Fruit fly (Drosophila melanogaster) whole organism, prepupa: ENCODE data around the gene Sec23.

ENCODE experiments used
- Blimp-1 ChIP-seq: fragments of 200-800 bp; sonication (Bioruptor generic); optimal IDR thresholded peaks from 3 replicates; lab custom pipeline; 2017; ENCODE audit warnings: missing biosample characterization, missing genetic modification characterization, mild to moderate bottlenecking, moderate library complexity, missing genetic modification reagents
- CG10631 ChIP-seq: fragments of 200-800 bp; sonication (Bioruptor generic); optimal IDR thresholded peaks from 2 replicates; lab custom pipeline; 2016; ENCODE audit warnings: missing biosample characterization, missing genetic modification characterization
- CG10669 ChIP-seq: fragments of 200-800 bp; sonication (Bioruptor generic); optimal IDR thresholded peaks from 3 replicates; lab custom pipeline; 2018; ENCODE audit warnings: missing biosample characterization, mild to moderate bottlenecking, missing genetic modification characterization, moderate library complexity
- CG11294 ChIP-seq: fragments of 200-800 bp; sonication (Bioruptor generic); IDR thresholded peaks from 2 replicates; pipeline ENCODE4 v1.3.6; 2022; ENCODE audit warnings: missing biosample characterization, missing genetic modification characterization
- CG11902 ChIP-seq: fragments of 200-800 bp; sonication (Bioruptor generic); optimal IDR thresholded peaks from 3 replicates; lab custom pipeline; 2016; ENCODE audit warnings: missing biosample characterization, missing genetic modification characterization
- CG15336 ChIP-seq: fragments of 200-800 bp; sonication (Bioruptor generic); IDR thresholded peaks from 2 replicates; pipeline ENCODE4 v1.3.6; 2022; ENCODE audit warnings: missing biosample characterization, missing genetic modification characterization
- CG1621 ChIP-seq: fragments of 200-800 bp; sonication (Bioruptor generic); optimal IDR thresholded peaks from 3 replicates; lab custom pipeline; 2018; ENCODE audit warnings: missing biosample characterization, mild to moderate bottlenecking, missing genetic modification characterization
- CG16779 ChIP-seq: fragments of 200-800 bp; sonication (Bioruptor generic); optimal IDR thresholded peaks from 3 replicates; lab custom pipeline; 2017; ENCODE audit warnings: missing biosample characterization, mild to moderate bottlenecking, missing genetic modification characterization
- CG3032 ChIP-seq: fragments of 200-800 bp; optimal IDR thresholded peaks from 2 replicates; lab custom pipeline; 2019; ENCODE audit warnings: missing biosample characterization, mild to moderate bottlenecking, missing genetic modification characterization, moderate library complexity
- CG3919 ChIP-seq: fragments of 200-800 bp; sonication (Bioruptor generic); optimal IDR thresholded peaks from 3 replicates; lab custom pipeline; 2016; ENCODE audit warnings: missing biosample characterization, missing genetic modification characterization
- CG4318 ChIP-seq: fragments of 200-800 bp; sonication (Bioruptor generic); optimal IDR thresholded peaks from 3 replicates; lab custom pipeline; 2017; ENCODE audit warnings: missing biosample characterization, mild to moderate bottlenecking, missing genetic modification characterization
- CG6163 ChIP-seq: fragments of 200-800 bp; sonication (Bioruptor generic); IDR thresholded peaks from 3 replicates; pipeline ENCODE4 v1.3.6; 2022; ENCODE audit warnings: missing biosample characterization, missing genetic modification characterization
- CG6276 ChIP-seq: fragments of 200-800 bp; sonication (Bioruptor generic); optimal IDR thresholded peaks from 2 replicates; lab custom pipeline; 2017; ENCODE audit warnings: missing biosample characterization, mild to moderate bottlenecking, missing genetic modification characterization
- CG6808 ChIP-seq: fragments of 200-800 bp; sonication (Bioruptor generic); optimal IDR thresholded peaks from 3 replicates; lab custom pipeline; 2017; ENCODE audit warnings: missing biosample characterization, missing genetic modification characterization, mild to moderate bottlenecking, moderate library complexity, missing genetic modification reagents
- CG7368 ChIP-seq: fragments of 200-800 bp; sonication (Bioruptor generic); optimal IDR thresholded peaks from 3 replicates; lab custom pipeline; 2016; ENCODE audit warnings: missing biosample characterization, missing genetic modification characterization
- CG8119 ChIP-seq: fragments of 200-800 bp; sonication (Bioruptor generic); IDR thresholded peaks from 3 replicates; pipeline ENCODE4 v1.3.6; 2022; ENCODE audit warnings: missing biosample characterization, missing genetic modification characterization
- CG8319 ChIP-seq: fragments of 200-800 bp; sonication (Bioruptor generic); optimal IDR thresholded peaks from 3 replicates; lab custom pipeline; 2016; ENCODE audit warnings: missing biosample characterization, missing genetic modification characterization
- CG8632 ChIP-seq: fragments of 200-800 bp; sonication (Bioruptor generic); optimal IDR thresholded peaks from 3 replicates; lab custom pipeline; 2016; ENCODE audit warnings: missing biosample characterization, missing genetic modification characterization
- CG9139 ChIP-seq: fragments of 200-800 bp; sonication (Bioruptor generic); optimal IDR thresholded peaks from 3 replicates; lab custom pipeline; 2017; ENCODE audit warnings: missing biosample characterization, mild to moderate bottlenecking, missing genetic modification characterization
- Eip75B ChIP-seq: fragments of 200-800 bp; sonication (Bioruptor generic); optimal IDR thresholded peaks from 3 replicates; lab custom pipeline; 2016; ENCODE audit warnings: missing biosample characterization, missing genetic modification characterization
- Eip78C ChIP-seq: fragments of 200-800 bp; sonication (Bioruptor generic); peaks from one replicate; lab custom pipeline; 2016; ENCODE audit warnings: missing biosample characterization, missing genetic modification characterization
- Eip93F ChIP-seq: fragments of 200-800 bp; sonication (Bioruptor generic); optimal IDR thresholded peaks from 2 replicates; lab custom pipeline; 2016; ENCODE audit warnings: missing biosample characterization, mild to moderate bottlenecking, missing genetic modification characterization
- Ets21C ChIP-seq: fragments of 200-800 bp; sonication (Bioruptor generic); optimal IDR thresholded peaks from 3 replicates; lab custom pipeline; 2016; ENCODE audit warnings: missing biosample characterization, missing genetic modification characterization
- Ets96B ChIP-seq: fragments of 200-800 bp; optimal IDR thresholded peaks from 2 replicates; lab custom pipeline; 2019; ENCODE audit warnings: missing biosample characterization, mild to moderate bottlenecking, missing genetic modification characterization, moderate library complexity
- Gug ChIP-seq: fragments of 200-800 bp; sonication (Bioruptor generic); IDR thresholded peaks from 2 replicates; pipeline ENCODE4 v1.3.6; 2022; ENCODE audit warnings: missing biosample characterization, missing genetic modification characterization
- Hr38 ChIP-seq: sonication (Bioruptor generic); optimal IDR thresholded peaks from 2 replicates; lab custom pipeline; 2016; ENCODE audit warnings: missing biosample characterization, missing genetic modification characterization
- Hr4 ChIP-seq: fragments of 200-800 bp; sonication (Bioruptor generic); optimal IDR thresholded peaks from 3 replicates; lab custom pipeline; 2016; ENCODE audit warnings: missing biosample characterization, missing genetic modification characterization
- Lpt ChIP-seq: fragments of 200-800 bp; sonication (Bioruptor generic); optimal IDR thresholded peaks from 3 replicates; lab custom pipeline; 2016; ENCODE audit warnings: missing biosample characterization, missing genetic modification characterization
- OdsH ChIP-seq: fragments of 200-800 bp; sonication (Bioruptor generic); optimal IDR thresholded peaks from 3 replicates; lab custom pipeline; 2016; ENCODE audit warnings: missing biosample characterization, missing genetic modification characterization
- Smox ChIP-seq: fragments of 200-800 bp; sonication (Bioruptor generic); optimal IDR thresholded peaks from 3 replicates; lab custom pipeline; 2016; ENCODE audit warnings: missing biosample characterization, missing genetic modification characterization
- Sox102F ChIP-seq: fragments of 200-800 bp; sonication (Bioruptor generic); optimal IDR thresholded peaks from 2 replicates; lab custom pipeline; 2016; ENCODE audit warnings: missing biosample characterization, mild to moderate bottlenecking, missing genetic modification characterization
- Sox14 ChIP-seq: fragments of 200-800 bp; sonication (Bioruptor generic); optimal IDR thresholded peaks from 3 replicates; lab custom pipeline; 2016; ENCODE audit warnings: missing biosample characterization, missing genetic modification characterization
- acj6 ChIP-seq: fragments of 200-800 bp; sonication (Bioruptor generic); optimal IDR thresholded peaks from 3 replicates; lab custom pipeline; 2016; ENCODE audit warnings: missing biosample characterization, missing genetic modification characterization
- dsx ChIP-seq: fragments of 200-800 bp; optimal IDR thresholded peaks from 3 replicates; lab custom pipeline; 2019; ENCODE audit warnings: missing biosample characterization, mild to moderate bottlenecking, missing genetic modification characterization, moderate library complexity; ENCODE audit not compliant: poor library complexity, severe bottlenecking
- eg ChIP-seq: fragments of 200-800 bp; sonication (Bioruptor generic); IDR thresholded peaks from 3 replicates; pipeline ENCODE4 v1.3.6; 2022; ENCODE audit warnings: missing biosample characterization, missing genetic modification characterization
- fd85E ChIP-seq: fragments of 200-800 bp; sonication (Bioruptor generic); optimal IDR thresholded peaks from 3 replicates; lab custom pipeline; 2016; ENCODE audit warnings: missing biosample characterization, missing genetic modification characterization
- fkh ChIP-seq: fragments of 200-800 bp; sonication (Bioruptor generic); optimal IDR thresholded peaks from 3 replicates; lab custom pipeline; 2017; ENCODE audit warnings: missing biosample characterization, mild to moderate bottlenecking, missing genetic modification characterization, moderate library complexity
- lz ChIP-seq: fragments of 200-800 bp; sonication (Bioruptor generic); optimal IDR thresholded peaks from 3 replicates; lab custom pipeline; 2016; ENCODE audit warnings: missing biosample characterization, missing genetic modification characterization
- net ChIP-seq: fragments of 200-800 bp; sonication (Bioruptor generic); optimal IDR thresholded peaks from 3 replicates; lab custom pipeline; 2016; ENCODE audit warnings: missing biosample characterization, missing genetic modification characterization
- pdm3 ChIP-seq: fragments of 200-800 bp; sonication (Bioruptor generic); optimal IDR thresholded peaks from 3 replicates; lab custom pipeline; 2016; ENCODE audit warnings: missing biosample characterization, missing genetic modification characterization
- salr ChIP-seq, 2 experiments: fragments of 200-800 bp; sonication (Bioruptor generic); optimal IDR thresholded peaks; 3 replicates each; lab custom pipeline; 2016 to 2018; ENCODE audit warnings: missing biosample characterization in 2 of 2, missing genetic modification characterization in 2 of 2, mild to moderate bottlenecking in 1 of 2
- ss ChIP-seq, 2 experiments: fragments of 200-800 bp; sonication (Bioruptor generic); optimal IDR thresholded peaks; 2 replicates in 1 of 2; 3 replicates in 1 of 2; lab custom pipeline; 2017 to 2018; ENCODE audit warnings: mild to moderate bottlenecking in 2 of 2, missing biosample characterization in 2 of 2, missing genetic modification characterization in 2 of 2, moderate library complexity in 1 of 2
- svp ChIP-seq: fragments of 200-800 bp; sonication (Bioruptor generic); peaks from one replicate; lab custom pipeline; 2016; ENCODE audit warnings: missing biosample characterization, missing genetic modification characterization
- topi ChIP-seq: fragments of 200-800 bp; sonication (Bioruptor generic); optimal IDR thresholded peaks from 3 replicates; lab custom pipeline; 2016; ENCODE audit warnings: missing biosample characterization, missing genetic modification characterization
- vri ChIP-seq: fragments of 200-800 bp; sonication (Bioruptor generic); optimal IDR thresholded peaks from 3 replicates; lab custom pipeline; 2016; ENCODE audit warnings: missing biosample characterization, mild to moderate bottlenecking, missing genetic modification characterization

The Sec23 gene

DNA sequence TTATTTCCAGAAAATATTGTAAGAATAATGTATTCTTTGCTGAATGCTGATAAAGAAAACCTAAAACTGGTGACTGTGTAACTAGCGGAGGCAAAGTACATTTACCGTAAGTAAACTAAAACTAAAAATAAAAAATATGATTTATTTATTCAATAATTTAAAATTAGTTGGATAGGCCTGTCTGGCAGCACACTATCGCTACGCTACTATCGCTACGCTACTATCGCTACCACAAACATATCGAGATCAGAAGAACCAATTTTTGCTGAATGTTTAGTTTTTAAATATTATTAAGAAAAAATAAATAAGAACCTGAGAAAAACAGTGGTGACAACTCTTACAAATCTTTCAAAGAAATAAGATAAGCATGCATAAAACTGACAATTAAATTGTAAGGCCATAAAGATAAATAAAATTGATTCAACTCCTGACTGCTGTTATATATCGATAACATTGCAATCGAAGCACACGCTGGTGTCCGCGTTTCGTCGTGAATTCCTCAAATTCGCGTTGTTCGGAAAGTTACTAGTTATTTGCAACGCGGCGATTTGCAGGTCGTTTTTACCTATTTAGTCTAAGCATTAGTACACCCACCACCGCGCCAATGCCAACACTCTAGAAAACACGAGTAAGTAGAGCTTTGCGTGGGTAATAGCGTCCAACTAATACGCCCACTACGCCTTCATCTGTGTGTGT is 11.5 kb downstream of the Sec23 start, which contains the start of gene Wdr33 (continued):
- no peak for TF ChIP-seq pdm3 (GFP tag; lab: Kevin White, UChicago)
- peak; percentile 4 for TF ChIP-seq Eip75B (GFP tag; lab: Kevin White, UChicago)
- TF ChIP-seq CG15336 (GFP tag; lab: Robert Waterston, UW) = no peak
- TF ChIP-seq salr (GFP tag; optimal IDR thresholded peaks at IDR 0.05; lab: Kevin White, UChicago) = no peak
- no peak for TF ChIP-seq CG1621 (tag; lab: Kevin White, UChicago)
- peak; percentile 32 for TF ChIP-seq fkh (GFP tag; lab: Kevin White, UChicago)
- TF ChIP-seq CG10669 (GFP tag; lab: Kevin White, UChicago) = peak; percentile 41
- TF ChIP-seq Sox14 = no peak
- TF ChIP-seq ss (GFP tag; optimal IDR thresholded peaks at IDR 0.05; lab: Kevin White, UChicago) = no peak
- no peak for TF ChIP-seq Lpt (GFP tag; lab: Kevin White, UChicago)
- TF ChIP-seq CG6163 (GFP tag; lab: Robert Waterston, UW) = peak; percentile 50; the same call in 2 of the 3 replicates
- TF ChIP-seq Eip93F (GFP tag; lab: Kevin White, UChicago) = no peak

DNA sequence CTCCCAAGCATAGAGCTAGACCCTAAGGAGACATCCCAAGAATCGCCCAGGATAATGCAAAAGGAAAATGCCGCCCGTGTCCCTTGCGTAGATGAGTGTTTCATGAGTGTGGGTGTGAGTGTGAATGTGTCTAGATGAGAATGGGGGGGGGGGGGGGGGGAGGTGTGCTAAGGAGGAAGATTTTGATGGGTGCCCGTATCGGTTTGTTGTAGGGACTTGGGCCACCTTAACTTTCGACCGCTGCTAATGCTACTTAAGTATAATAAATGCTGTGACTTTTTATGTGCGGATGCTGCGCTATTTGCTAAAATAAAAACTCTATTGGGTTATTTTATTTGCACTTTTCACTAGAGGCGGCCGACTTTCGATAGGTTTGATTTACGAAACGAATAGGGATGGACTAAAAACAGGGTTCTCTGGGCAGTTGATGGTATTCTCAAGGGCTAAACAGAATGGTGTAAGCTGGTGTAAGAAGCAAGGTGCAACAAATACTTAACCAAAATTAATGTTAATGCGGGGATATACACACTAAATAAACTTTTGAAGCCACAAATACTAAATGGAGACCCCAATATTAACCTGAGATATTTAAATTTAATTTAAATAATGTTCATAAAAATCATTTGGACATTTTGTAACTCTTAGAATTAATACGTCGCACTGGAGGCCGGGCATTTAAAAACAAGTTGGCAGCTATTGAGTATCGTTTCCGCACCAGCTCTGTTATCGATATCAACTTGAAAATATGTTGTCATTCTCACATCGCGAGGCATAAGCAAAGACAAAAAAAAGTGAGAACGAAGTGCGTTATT is 20.3 kb downstream of the Sec23 start, which contains the start of the genes Xe7 and Atg17:
Gene Xe7, minus strand, starts transcription at position 407 of the 812 bp plus-strand sequence.
Gene Atg17, plus strand, starts transcription at position 786 of the 812 bp plus-strand sequence.
- TF ChIP-seq CG11294 (GFP tag; lab: Robert Waterston, UW) (peak; percentile 88; the same call in 1 of the 2 replicates), Smox (GFP tag; lab: Kevin White, UChicago) (peak; percentile 91), CG3032 (tag; lab: Kevin White, UChicago) (peak; percentile 94), fkh (GFP tag; lab: Kevin White, UChicago) (peak; percentile 76), CG8632 (GFP tag; lab: Kevin White, UChicago) (peak; percentile 90), CG3919 (peak; percentile 92), Ets96B (tag; lab: Kevin White, UChicago) (peak; percentile 84), Hr38 (GFP tag; lab: Kevin White, UChicago) (peak; percentile 55), CG16779 (tag; lab: Kevin White, UChicago) (peak; percentile 56), Sox102F (peak; percentile 85), CG8319 (GFP tag; lab: Kevin White, UChicago) (peak; percentile 92), CG11902 (peak; percentile 94), vri (GFP tag; lab: Kevin White, UChicago) (peak; percentile 73), salr (GFP tag; optimal IDR thresholded peaks at IDR 0.05; lab: Kevin White, UChicago) (peak; percentile 75 to 94), CG10669 (GFP tag; lab: Kevin White, UChicago) (peak; percentile 86), OdsH (GFP tag; lab: Kevin White, UChicago) (peak; percentile 96), ss (GFP tag; optimal IDR thresholded peaks at IDR 0.05; lab: Kevin White, UChicago) (peak; percentile 27 to 80), lz (GFP tag; lab: Kevin White, UChicago) (peak; percentile 93), pdm3 (GFP tag; lab: Kevin White, UChicago) (peak; percentile 94), CG6163 (GFP tag; lab: Robert Waterston, UW) (peak; percentile 88), fd85E (GFP tag; lab: Kevin White, UChicago) (peak; percentile 81), dsx (peak; percentile 77), CG7368 (GFP tag; lab: Kevin White, UChicago) (peak; percentile 89), Gug (peak; percentile 94), CG10631 (GFP tag; lab: Kevin White, UChicago) (peak; percentile 97), CG4318 (GFP tag; lab: Kevin White, UChicago) (peak; percentile 93), Eip93F (GFP tag; lab: Kevin White, UChicago) (peak; percentile 87), CG8119 (GFP tag; lab: Robert Waterston, UW) (peak; percentile 87), svp (GFP tag; lab: Kevin White, UChicago) (peak; percentile 96), Hr4 (GFP tag; lab: Kevin White, UChicago) (peak; percentile 94), CG6276 (GFP tag; lab: Kevin White, UChicago) (no peak), net (GFP tag; lab: Kevin White, UChicago) (peak; percentile 83), CG15336 (GFP tag; lab: Robert Waterston, UW) (peak; percentile 77), CG9139 (GFP tag; lab: Kevin White, UChicago) (no peak), acj6 (GFP tag; lab: Kevin White, UChicago) (peak; percentile 94), Eip75B (GFP tag; lab: Kevin White, UChicago) (peak; percentile 89), CG6808 (peak; percentile 76), Blimp-1 (GFP tag; lab: Kevin White, UChicago) (peak; percentile 76), eg (GFP tag; lab: Robert Waterston, UW) (peak; percentile 92), Ets21C (GFP tag; lab: Kevin White, UChicago) (peak; percentile 94), Eip78C (GFP tag; lab: Kevin White, UChicago) (peak; percentile 94), topi (peak; percentile 91)
